Worm (Caenorhabditis elegans) whole organism, early embryonic: ENCODE data around the gene fbxa-10.

ENCODE experiments used
- B0310.2 ChIP-seq: sonication (generic microtip); optimal IDR thresholded peaks from 2 replicates; lab custom pipeline; 2016; ENCODE audit warnings: mild to moderate bottlenecking, missing genetic modification characterization, missing compliant biosample characterization
- F13C5.2 ChIP-seq: sonication (generic microtip); optimal IDR thresholded peaks from 2 replicates; lab custom pipeline; 2017; ENCODE audit warnings: mild to moderate bottlenecking, missing genetic modification characterization, inconsistent platforms, missing compliant biosample characterization
- aly-1 ChIP-seq: sonication (generic microtip); optimal IDR thresholded peaks from 2 replicates; lab custom pipeline; 2016; ENCODE audit warnings: missing genetic modification characterization, missing compliant biosample characterization
- ama-1 ChIP-seq: fragments of 150-350 bp; optimal IDR thresholded peaks from 2 replicates; lab custom pipeline; 2014
- ceh-13 ChIP-seq: fragments of 200-800 bp; sonication (Bioruptor generic); optimal IDR thresholded peaks from 2 replicates; lab custom pipeline; 2018; ENCODE audit warnings: mild to moderate bottlenecking, missing genetic modification characterization, missing compliant biosample characterization
- ceh-36 ChIP-seq: sonication (generic microtip); optimal IDR thresholded peaks from 2 replicates; lab custom pipeline; 2016; ENCODE audit warnings: missing genetic modification characterization, inconsistent platforms, missing compliant biosample characterization
- ets-7 ChIP-seq: sonication (generic microtip); optimal IDR thresholded peaks from 2 replicates; lab custom pipeline; 2016; ENCODE audit warnings: missing genotype, missing genetic modification characterization, missing compliant biosample characterization
- flt-1 ChIP-seq: fragments of 200-800 bp; sonication (Bioruptor generic); IDR thresholded peaks from 2 replicates; pipeline ENCODE4 v1.3.6; 2022; ENCODE audit warnings: missing genetic modification characterization, missing compliant biosample characterization
- hmbx-1 ChIP-seq: sonication (generic microtip); optimal IDR thresholded peaks from 2 replicates; lab custom pipeline; 2016; ENCODE audit warnings: mild to moderate bottlenecking, missing genetic modification characterization, missing compliant biosample characterization
- hmg-4 ChIP-seq: fragments of 200-800 bp; sonication (Bioruptor generic); optimal IDR thresholded peaks from 2 replicates; lab custom pipeline; 2018; ENCODE audit warnings: mild to moderate bottlenecking, missing genetic modification characterization, missing compliant biosample characterization
- hnd-1 ChIP-seq: sonication (generic microtip); optimal IDR thresholded peaks from 2 replicates; lab custom pipeline; 2016; ENCODE audit warnings: missing genetic modification characterization, missing compliant biosample characterization
- pes-1 ChIP-seq: fragments of 200-800 bp; sonication (Bioruptor generic); IDR thresholded peaks from 2 replicates; pipeline ENCODE4 v1.3.6; 2022; ENCODE audit warnings: missing genetic modification reagents, missing genetic modification characterization, missing compliant biosample characterization
- scrt-1 ChIP-seq: fragments of 200-800 bp; sonication (Bioruptor generic); IDR thresholded peaks from 2 replicates; pipeline ENCODE4 v1.3.6; 2022; ENCODE audit warnings: missing genetic modification characterization, missing compliant biosample characterization
- sea-1 ChIP-seq: fragments of 200-800 bp; sonication (Bioruptor generic); conservative IDR thresholded peaks from 2 replicates; pipeline ENCODE4 v1.3.6; 2022; ENCODE audit warnings: missing genetic modification characterization, missing compliant biosample characterization
- tbx-11 ChIP-seq: fragments of 200-800 bp; sonication (Bioruptor generic); IDR thresholded peaks from 2 replicates; pipeline ENCODE4 v1.3.6; 2022; ENCODE audit warnings: missing genetic modification characterization, missing compliant biosample characterization
- tbx-37 ChIP-seq: fragments of 200-800 bp; sonication (Bioruptor generic); conservative IDR thresholded peaks from 2 replicates; pipeline ENCODE4 v1.3.6; 2022; ENCODE audit warnings: missing genetic modification reagents, missing genetic modification characterization, missing compliant biosample characterization
- tra-4 ChIP-seq: sonication (generic microtip); optimal IDR thresholded peaks from 2 replicates; lab custom pipeline; 2017; ENCODE audit warnings: missing genetic modification characterization, missing compliant biosample characterization

Gene fbxa-10

ce11 chrIII:954553-954952, 2.4 kb downstream of the fbxa-10 start, which contains the start of the genes T12B5.15 and T12B5.14:
TSS of gene T12B5.15 (minus strand) at chrIII:954653.
TSS of gene T12B5.14 (plus strand) at chrIII:954873.
- TF ChIP-seq ets-7 (tag; lab: Kevin White, UChicago), result no peak
- no peak for TF ChIP-seq tbx-11 (GFP tag; lab: Robert Waterston, UW)
- no peak for TF ChIP-seq tbx-37 (GFP tag; lab: Robert Waterston, UW)
- TF ChIP-seq ceh-36 (tag; lab: Kevin White, UChicago), result no peak
- no peak for TF ChIP-seq aly-1 (tag; lab: Kevin White, UChicago)
- no peak for TF ChIP-seq ama-1 (lab: Kevin White, UChicago)
- TF ChIP-seq sea-1 (GFP tag; lab: Robert Waterston, UW), result no peak
- no peak for TF ChIP-seq pes-1 (GFP tag; lab: Robert Waterston, UW)
- TF ChIP-seq F13C5.2 (tag; lab: Kevin White, UChicago), result no peak
- TF ChIP-seq hmbx-1, result no peak
- no peak for TF ChIP-seq hmg-4 (GFP tag; lab: Kevin White, UChicago)
- no peak for TF ChIP-seq flt-1 (GFP tag; lab: Robert Waterston, UW)

DNA sequence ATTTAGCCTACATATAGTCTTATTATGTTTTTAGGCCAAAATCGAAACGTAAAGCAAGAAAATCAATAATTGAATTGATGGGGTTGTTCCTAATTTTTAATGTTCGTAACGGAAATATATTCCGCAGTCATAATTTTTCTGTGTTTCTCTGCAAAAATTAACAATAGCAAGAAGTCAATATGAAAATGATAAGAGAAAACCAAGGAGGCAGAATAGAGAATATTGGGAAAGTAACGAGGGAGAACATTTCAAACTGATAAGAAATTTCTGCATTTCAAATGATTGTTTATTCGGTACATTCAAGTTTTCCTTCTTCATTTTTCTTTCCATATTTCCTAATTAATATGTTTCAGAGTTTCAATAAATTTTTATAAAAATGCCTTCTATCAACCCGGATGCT, 3.8 kb downstream of the fbxa-10 start, which contains the start of gene fbxa-54:
TSS of gene fbxa-54 (plus strand) at position 354 of the 400 bp plus-strand sequence.
- TF ChIP-seq ama-1 (lab: Kevin White, UChicago), result no peak
- no peak for TF ChIP-seq B0310.2 (tag; lab: Kevin White, UChicago)
- no peak for TF ChIP-seq tra-4
- no peak for TF ChIP-seq aly-1 (tag; lab: Kevin White, UChicago)
- TF ChIP-seq tbx-37 (GFP tag; lab: Robert Waterston, UW), result no peak
- no peak for TF ChIP-seq hmbx-1
- no peak for TF ChIP-seq hnd-1 (tag; lab: Kevin White, UChicago)
- no peak for TF ChIP-seq tbx-11 (GFP tag; lab: Robert Waterston, UW)
- TF ChIP-seq F13C5.2 (tag; lab: Kevin White, UChicago), result no peak
- no peak for TF ChIP-seq ets-7 (tag; lab: Kevin White, UChicago)
- no peak for TF ChIP-seq hmg-4 (GFP tag; lab: Kevin White, UChicago)
- no peak for TF ChIP-seq ceh-36 (tag; lab: Kevin White, UChicago)
- TF ChIP-seq ceh-13 (GFP tag; lab: Kevin White, UChicago), result no peak
- no peak for TF ChIP-seq sea-1 (GFP tag; lab: Robert Waterston, UW)
- no peak for TF ChIP-seq scrt-1 (GFP tag; lab: Robert Waterston, UW)
- no peak for TF ChIP-seq pes-1 (GFP tag; lab: Robert Waterston, UW)
- no peak for TF ChIP-seq flt-1 (GFP tag; lab: Robert Waterston, UW)

DNA sequence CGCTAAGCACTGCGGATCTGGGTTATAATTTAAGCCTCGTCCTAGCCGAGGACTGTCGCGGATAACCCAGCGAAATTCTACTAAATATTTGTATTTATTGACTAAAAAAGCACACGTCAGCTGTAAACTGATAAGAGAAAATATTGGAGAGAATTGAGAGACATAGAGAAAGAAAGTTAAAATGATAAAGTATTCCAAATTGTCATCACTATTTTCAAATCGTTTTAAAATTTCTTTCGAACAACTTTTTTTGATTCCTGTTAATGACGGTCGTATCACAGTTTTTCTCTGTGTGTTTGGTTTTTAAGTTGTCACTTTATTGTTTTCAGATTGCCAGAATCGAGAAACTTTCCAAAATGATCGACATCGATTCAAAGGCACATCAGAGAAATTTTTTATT, 9.8 kb downstream of the fbxa-10 start, which contains the start of gene fbxa-51:
TSS of gene fbxa-51 (plus strand) at position 322 of the 400 bp plus-strand sequence.
- TF ChIP-seq ceh-13 (GFP tag; lab: Kevin White, UChicago) (no peak), aly-1 (tag; lab: Kevin White, UChicago) (no peak), ama-1 (lab: Kevin White, UChicago) (no peak), tbx-37 (GFP tag; lab: Robert Waterston, UW) (no peak), ets-7 (tag; lab: Kevin White, UChicago) (no peak), hnd-1 (tag; lab: Kevin White, UChicago) (no peak), flt-1 (GFP tag; lab: Robert Waterston, UW) (no peak), pes-1 (GFP tag; lab: Robert Waterston, UW) (no peak), scrt-1 (GFP tag; lab: Robert Waterston, UW) (no peak), tbx-11 (GFP tag; lab: Robert Waterston, UW) (no peak)

- TF ChIP-seq aly-1 (tag; lab: Kevin White, UChicago), result no peak
- no peak for TF ChIP-seq hmg-4 (GFP tag; lab: Kevin White, UChicago)
- no peak for TF ChIP-seq ceh-13 (GFP tag; lab: Kevin White, UChicago)
- no peak for TF ChIP-seq B0310.2 (tag; lab: Kevin White, UChicago)
- TF ChIP-seq scrt-1 (GFP tag; lab: Robert Waterston, UW), result no peak
- no peak for TF ChIP-seq sea-1 (GFP tag; lab: Robert Waterston, UW)
- no peak for TF ChIP-seq pes-1 (GFP tag; lab: Robert Waterston, UW)
- no peak for TF ChIP-seq F13C5.2 (tag; lab: Kevin White, UChicago)
- TF ChIP-seq tra-4, result no peak
- TF ChIP-seq ceh-36 (tag; lab: Kevin White, UChicago), result no peak
- TF ChIP-seq ama-1 (lab: Kevin White, UChicago), result no peak
- TF ChIP-seq hnd-1 (tag; lab: Kevin White, UChicago), result no peak
- no peak for TF ChIP-seq flt-1 (GFP tag; lab: Robert Waterston, UW)
- no peak for TF ChIP-seq hmbx-1
- no peak for TF ChIP-seq tbx-11 (GFP tag; lab: Robert Waterston, UW)
- no peak for TF ChIP-seq tbx-37 (GFP tag; lab: Robert Waterston, UW)
- TF ChIP-seq ets-7 (tag; lab: Kevin White, UChicago), result no peak
Observed at ce11 chrIII:964637-965036, 12.4 kb downstream of the fbxa-10 start.

DNA sequence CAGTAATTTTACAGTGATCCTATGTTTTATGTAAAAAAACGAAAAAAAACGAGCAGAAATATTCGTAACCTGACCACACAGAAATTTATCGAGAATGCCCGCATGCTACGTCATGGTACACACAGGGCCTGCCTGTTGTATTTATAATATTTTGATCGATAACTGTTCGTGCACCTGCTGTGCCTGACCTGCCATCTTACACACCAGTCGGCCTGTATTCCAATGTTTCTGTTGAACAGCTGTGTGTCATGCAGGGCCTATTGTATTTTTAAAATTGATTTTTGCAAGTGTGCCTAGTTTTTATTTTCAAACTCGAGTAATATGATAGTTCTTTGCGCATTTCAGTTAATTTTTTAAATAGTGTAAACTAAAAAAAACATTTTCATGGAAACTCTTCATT, 14.1 kb downstream of the fbxa-10 start:
- TF ChIP-seq hmg-4 (GFP tag; lab: Kevin White, UChicago), result no peak
- no peak for TF ChIP-seq pes-1 (GFP tag; lab: Robert Waterston, UW)
- TF ChIP-seq sea-1 (GFP tag; lab: Robert Waterston, UW), result no peak
- TF ChIP-seq scrt-1 (GFP tag; lab: Robert Waterston, UW), result no peak
- no peak for TF ChIP-seq ceh-36 (tag; lab: Kevin White, UChicago)
- no peak for TF ChIP-seq ama-1 (lab: Kevin White, UChicago)
- no peak for TF ChIP-seq tbx-37 (GFP tag; lab: Robert Waterston, UW)
- TF ChIP-seq ets-7 (tag; lab: Kevin White, UChicago), result no peak
- TF ChIP-seq ceh-13 (GFP tag; lab: Kevin White, UChicago), result no peak
- TF ChIP-seq aly-1 (tag; lab: Kevin White, UChicago), result no peak
- TF ChIP-seq tra-4, result no peak

DNA sequence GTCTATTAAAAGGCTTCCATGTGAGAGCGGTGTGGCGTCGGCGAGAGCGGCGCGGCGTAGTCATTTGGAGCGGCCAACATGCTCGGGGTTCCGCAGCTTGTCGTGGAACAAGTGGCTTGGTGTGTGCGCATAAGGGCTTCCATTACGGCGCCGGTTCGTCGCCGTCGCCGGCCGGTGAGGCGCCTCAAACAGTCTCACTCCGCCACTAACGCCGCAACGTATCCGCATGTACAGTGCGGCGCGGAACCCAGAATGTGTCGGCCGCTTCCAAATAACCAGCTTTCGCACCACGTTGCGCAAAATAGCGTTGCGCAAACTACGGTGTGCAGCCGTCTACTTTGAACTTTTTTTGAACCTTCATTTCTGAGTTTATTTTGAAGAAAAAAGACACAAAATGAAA, 18.7 kb downstream of the fbxa-10 start:
- TF ChIP-seq scrt-1 (GFP tag; lab: Robert Waterston, UW), result no peak

ce11 chrIII:978889-979288, 26.7 kb downstream of the fbxa-10 start:
- TF ChIP-seq hmbx-1 (no peak), tbx-11 (GFP tag; lab: Robert Waterston, UW) (no peak), pes-1 (GFP tag; lab: Robert Waterston, UW) (no peak; the same call in 1 of the 2 replicates), sea-1 (GFP tag; lab: Robert Waterston, UW) (no peak), tra-4 (no peak), tbx-37 (GFP tag; lab: Robert Waterston, UW) (no peak), hnd-1 (tag; lab: Kevin White, UChicago) (no peak), scrt-1 (GFP tag; lab: Robert Waterston, UW) (no peak), B0310.2 (tag; lab: Kevin White, UChicago) (no peak), F13C5.2 (tag; lab: Kevin White, UChicago) (no peak), ets-7 (tag; lab: Kevin White, UChicago) (no peak)
